Worm (Caenorhabditis elegans) whole organism, L2 larva: Measurements from ENCODE around the gene ZK1320.5.

Experiments
- C34F6.9 ChIP-seq: fragments of 150-350 bp; optimal IDR thresholded peaks from 2 replicates; lab custom pipeline; 2014; ENCODE audit warnings: missing biosample characterization, missing genetic modification characterization
- R02D3.7 ChIP-seq: fragments of 150-350 bp; optimal IDR thresholded peaks from 2 replicates; lab custom pipeline; 2014; ENCODE audit warnings: missing biosample characterization, missing genetic modification characterization
- Y55F3AM.14 ChIP-seq: fragments of 200-800 bp; sonication (Bioruptor generic); optimal IDR thresholded peaks from 2 replicates; lab custom pipeline; 2018; ENCODE audit warnings: mild to moderate bottlenecking, missing genetic modification characterization, missing compliant biosample characterization
- ZK546.5 ChIP-seq: sonication (generic microtip); optimal IDR thresholded peaks from 2 replicates; lab custom pipeline; 2017; ENCODE audit warnings: missing biosample characterization, missing genetic modification characterization
- alr-1 ChIP-seq: fragments of 150-350 bp; optimal IDR thresholded peaks from 2 replicates; lab custom pipeline; 2014; ENCODE audit warnings: missing biosample characterization, missing genetic modification characterization
- aly-2 ChIP-seq: fragments of 150-350 bp; optimal IDR thresholded peaks from 2 replicates; lab custom pipeline; 2014; ENCODE audit warnings: missing biosample characterization, missing genetic modification characterization
- blmp-1 ChIP-seq: sonication (generic microtip); optimal IDR thresholded peaks from 2 replicates; lab custom pipeline; 2017; ENCODE audit warnings: missing genetic modification characterization, mild to moderate bottlenecking, missing compliant biosample characterization, antibody characterized with exemption, moderate library complexity; ENCODE audit not compliant: insufficient read depth
- ceh-16 ChIP-seq: fragments of 150-350 bp; optimal IDR thresholded peaks from 2 replicates; lab custom pipeline; 2014; ENCODE audit warnings: missing biosample characterization, missing genetic modification characterization
- ceh-82 ChIP-seq: fragments of 150-350 bp; optimal IDR thresholded peaks from 2 replicates; lab custom pipeline; 2014; ENCODE audit warnings: missing biosample characterization, missing genetic modification characterization
- crh-2 ChIP-seq: sonication (generic microtip); optimal IDR thresholded peaks from 2 replicates; lab custom pipeline; 2017; ENCODE audit warnings: missing biosample characterization, missing genetic modification characterization
- egl-27 ChIP-seq: sonication (generic microtip); optimal IDR thresholded peaks from 3 replicates; lab custom pipeline; 2017; ENCODE audit warnings: missing biosample characterization, missing genetic modification reagents, missing genetic modification characterization
- elt-1 ChIP-seq: fragments of 150-350 bp; optimal IDR thresholded peaks from 2 replicates; lab custom pipeline; 2014; ENCODE audit warnings: missing biosample characterization, missing genetic modification characterization
- fos-1 ChIP-seq: fragments of 150-350 bp; optimal IDR thresholded peaks from 2 replicates; lab custom pipeline; 2014; ENCODE audit warnings: missing biosample characterization, missing genetic modification characterization
- gmeb-1 ChIP-seq: fragments of 150-350 bp; optimal IDR thresholded peaks from 2 replicates; lab custom pipeline; 2014; ENCODE audit warnings: missing biosample characterization, missing genetic modification characterization
- lin-11 ChIP-seq: fragments of 150-350 bp; sonication (generic microtip); optimal IDR thresholded peaks from 2 replicates; lab custom pipeline; 2014; ENCODE audit warnings: missing biosample characterization, missing genetic modification characterization, inconsistent platforms, mixed read lengths
- lin-13 ChIP-seq: fragments of 150-350 bp; optimal IDR thresholded peaks from 2 replicates; lab custom pipeline; 2014; ENCODE audit warnings: missing biosample characterization, missing genetic modification reagents, missing genetic modification characterization
- lsy-2 ChIP-seq, 2 experiments: fragments of 150-350 bp in 1 of 2; sonication (generic microtip) in 1 of 2; optimal IDR thresholded peaks; 2 replicates each; lab custom pipeline; 2014 to 2017; ENCODE audit warnings: missing biosample characterization in 2 of 2, missing genetic modification characterization in 2 of 2
- mab-5 ChIP-seq: fragments of 150-350 bp; optimal IDR thresholded peaks from 2 replicates; lab custom pipeline; 2014; ENCODE audit warnings: missing biosample characterization, missing genetic modification characterization
- mbf-1 ChIP-seq: sonication (generic microtip); optimal IDR thresholded peaks from 2 replicates; lab custom pipeline; 2017; ENCODE audit warnings: missing biosample characterization, missing genetic modification characterization
- nhr-10 ChIP-seq: sonication (generic microtip); optimal IDR thresholded peaks from 2 replicates; lab custom pipeline; 2017; ENCODE audit warnings: missing biosample characterization, missing genetic modification characterization
- nhr-129 ChIP-seq: fragments of 150-350 bp; optimal IDR thresholded peaks from 2 replicates; lab custom pipeline; 2014; ENCODE audit warnings: missing biosample characterization, missing genetic modification characterization
- nhr-21 ChIP-seq: fragments of 150-350 bp; optimal IDR thresholded peaks from 2 replicates; lab custom pipeline; 2014; ENCODE audit warnings: missing biosample characterization, missing genetic modification characterization
- nhr-23 ChIP-seq: fragments of 150-350 bp; optimal IDR thresholded peaks from 2 replicates; lab custom pipeline; 2014; ENCODE audit warnings: missing biosample characterization, missing genetic modification reagents, missing genetic modification characterization
- nhr-25 ChIP-seq: fragments of 150-350 bp; sonication (generic microtip); optimal IDR thresholded peaks from 3 replicates; lab custom pipeline; 2014; ENCODE audit warnings: missing biosample characterization, missing genetic modification characterization
- nhr-6 ChIP-seq: fragments of 150-350 bp; optimal IDR thresholded peaks from 2 replicates; lab custom pipeline; 2014; ENCODE audit warnings: missing biosample characterization, missing genetic modification characterization
- sma-3 ChIP-seq: sonication (generic microtip); optimal IDR thresholded peaks from 2 replicates; lab custom pipeline; 2016; ENCODE audit warnings: missing genetic modification reagents, missing genetic modification characterization, missing compliant biosample characterization
- sma-9 ChIP-seq, 2 experiments: fragments of 150-350 bp in 1 of 2; sonication (generic microtip) in 1 of 2; optimal IDR thresholded peaks; 2 replicates each; lab custom pipeline; 2014 to 2016; ENCODE audit warnings: missing genetic modification characterization in 2 of 2, mild to moderate bottlenecking in 1 of 2, missing biosample characterization in 1 of 2, missing compliant biosample characterization in 1 of 2, missing genetic modification reagents in 1 of 2, moderate library complexity in 1 of 2
- unc-39 ChIP-seq: fragments of 150-350 bp; optimal IDR thresholded peaks from 2 replicates; lab custom pipeline; 2014; ENCODE audit warnings: missing biosample characterization, missing genetic modification characterization
- unc-55 ChIP-seq: fragments of 150-350 bp; sonication (generic microtip); optimal IDR thresholded peaks from 3 replicates; lab custom pipeline; 2014; ENCODE audit warnings: missing biosample characterization, missing genetic modification reagents, missing genetic modification characterization
- zag-1 ChIP-seq: fragments of 150-350 bp; optimal IDR thresholded peaks from 2 replicates; lab custom pipeline; 2014; ENCODE audit warnings: missing biosample characterization, missing genetic modification characterization
- ztf-1 ChIP-seq: fragments of 200-800 bp; sonication (Bioruptor generic); conservative IDR thresholded peaks from 2 replicates; pipeline ENCODE4 v1.3.6; 2022; ENCODE audit warnings: missing genetic modification characterization, missing compliant biosample characterization
- ztf-11 ChIP-seq: sonication (generic microtip); optimal IDR thresholded peaks from 2 replicates; lab custom pipeline; 2017; ENCODE audit warnings: missing biosample characterization, missing genetic modification characterization
- ztf-4 ChIP-seq: fragments of 150-350 bp; optimal IDR thresholded peaks from 2 replicates; lab custom pipeline; 2014; ENCODE audit warnings: missing biosample characterization, missing genetic modification characterization

The ZK1320.5 gene

DNA sequence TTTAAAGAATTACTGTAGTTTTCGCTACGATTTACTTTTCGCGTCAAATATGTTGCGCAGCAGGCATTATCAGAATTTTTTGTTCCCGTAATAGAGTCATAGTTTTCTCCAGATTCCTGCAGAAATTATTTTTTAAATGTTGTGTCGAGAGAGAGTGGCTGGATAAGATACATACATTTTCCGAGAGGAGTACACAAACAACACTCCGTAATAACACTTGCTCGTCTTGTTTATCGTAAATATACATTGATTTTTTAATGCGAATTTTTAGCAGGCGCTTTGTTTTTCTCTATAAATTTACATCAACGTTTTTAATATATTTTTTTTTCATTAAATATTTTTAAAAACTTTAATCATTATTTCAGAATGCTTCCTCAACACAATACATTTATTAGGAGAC lies 3.5 kb upstream of the ZK1320.5 start, which contains the start of gene taf-8:
Gene taf-8 (plus strand): TSS at position 360 of the 400 bp plus-strand sequence.
- TF ChIP-seq nhr-10: no peak
- TF ChIP-seq gmeb-1 (tag; lab: Kevin White, UChicago): peak; percentile 63
- peak; percentile 83 for TF ChIP-seq unc-55 (GFP tag; lab: Kevin White, UChicago)
- peak; percentile 7 for TF ChIP-seq mab-5 (tag; lab: Kevin White, UChicago)
- peak; percentile 78 for TF ChIP-seq C34F6.9
- peak; percentile 49 for TF ChIP-seq sma-9 (GFP tag; optimal IDR thresholded peaks at IDR 0.05; lab: Kevin White, UChicago)
- TF ChIP-seq sma-9 (tag; optimal IDR thresholded peaks at IDR 0.05; lab: Kevin White, UChicago): no peak
- TF ChIP-seq nhr-129 (tag; lab: Kevin White, UChicago): peak; percentile 22
- peak; percentile 67 for TF ChIP-seq crh-2 (tag; lab: Kevin White, UChicago)
- TF ChIP-seq lin-13: peak; percentile 38
- TF ChIP-seq R02D3.7: peak; percentile 86
- TF ChIP-seq nhr-25 (tag; lab: Kevin White, UChicago): no peak
- TF ChIP-seq ztf-4 (tag; lab: Kevin White, UChicago): no peak
- peak; percentile 32 for TF ChIP-seq sma-3 (GFP tag; lab: Kevin White, UChicago)
- peak; percentile 5 to 85 for TF ChIP-seq lsy-2 (tag; optimal IDR thresholded peaks at IDR 0.05; lab: Kevin White, UChicago)
- no peak for TF ChIP-seq unc-39 (tag; lab: Kevin White, UChicago)
- TF ChIP-seq ztf-11 (tag; lab: Kevin White, UChicago): no peak
- TF ChIP-seq nhr-21 (tag; lab: Kevin White, UChicago): peak; percentile 26
- no peak for TF ChIP-seq ceh-82
- no peak for TF ChIP-seq lin-11

DNA sequence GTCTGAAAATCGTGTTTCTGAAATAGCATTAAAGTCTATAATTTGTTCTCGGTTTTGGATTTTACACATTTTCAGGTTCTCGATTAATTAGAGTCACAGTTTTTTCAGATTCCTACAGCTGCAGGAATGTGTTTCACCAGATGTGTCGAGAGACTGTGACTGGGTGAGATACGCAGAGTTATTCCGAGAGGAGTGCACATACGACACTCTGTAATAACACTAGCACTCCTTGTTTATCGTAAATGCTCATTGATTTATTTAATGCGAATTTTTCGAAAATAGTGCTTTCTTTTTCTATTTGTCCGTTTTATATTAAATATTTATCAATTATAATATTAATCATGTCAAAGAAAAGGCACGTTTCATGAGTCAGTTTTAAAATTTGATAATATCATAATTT lies 1.9 kb upstream of the ZK1320.5 start, which contains the start of gene ZK1320.11:
Gene ZK1320.11 (plus strand): TSS at position 243 of the 400 bp plus-strand sequence.
- peak; percentile 16 for TF ChIP-seq nhr-129 (tag; lab: Kevin White, UChicago)
- TF ChIP-seq C34F6.9: peak; percentile 34
- TF ChIP-seq unc-55 (GFP tag; lab: Kevin White, UChicago): peak; percentile 73
- TF ChIP-seq lsy-2 (tag; optimal IDR thresholded peaks at IDR 0.05; lab: Kevin White, UChicago): peak in 1 of 2 experiments; percentile 60
- no peak for TF ChIP-seq nhr-10
- TF ChIP-seq ZK546.5 (tag; lab: Kevin White, UChicago): no peak
- no peak for TF ChIP-seq crh-2 (tag; lab: Kevin White, UChicago)
- TF ChIP-seq ztf-1 (GFP tag; lab: Robert Waterston, UW): no peak

DNA sequence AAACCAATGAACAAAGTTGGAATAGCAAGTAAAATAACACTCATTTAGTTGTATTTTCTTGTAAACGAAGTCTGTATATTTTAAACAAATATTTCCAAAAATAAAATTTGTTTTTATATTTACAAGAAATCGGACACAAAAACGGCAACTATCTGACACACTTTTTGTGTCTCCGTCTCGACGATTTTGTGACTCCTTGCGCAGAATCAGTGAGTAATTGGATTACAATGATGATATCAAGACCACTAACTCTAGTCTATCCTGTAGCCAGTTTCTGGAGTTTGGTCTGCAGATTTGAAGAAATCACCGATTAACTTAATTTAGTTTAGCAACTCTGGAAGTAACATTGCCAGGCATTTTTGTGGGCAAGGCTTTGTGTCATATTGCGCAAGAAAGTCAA lies 2.7 kb downstream of the ZK1320.5 start, which contains the start of gene cyp-13A10:
Gene cyp-13A10 (minus strand): TSS at position 88 of the 400 bp plus-strand sequence.
- TF ChIP-seq fos-1 (tag; lab: Kevin White, UChicago) (peak; percentile 22), elt-1 (no peak)

DNA sequence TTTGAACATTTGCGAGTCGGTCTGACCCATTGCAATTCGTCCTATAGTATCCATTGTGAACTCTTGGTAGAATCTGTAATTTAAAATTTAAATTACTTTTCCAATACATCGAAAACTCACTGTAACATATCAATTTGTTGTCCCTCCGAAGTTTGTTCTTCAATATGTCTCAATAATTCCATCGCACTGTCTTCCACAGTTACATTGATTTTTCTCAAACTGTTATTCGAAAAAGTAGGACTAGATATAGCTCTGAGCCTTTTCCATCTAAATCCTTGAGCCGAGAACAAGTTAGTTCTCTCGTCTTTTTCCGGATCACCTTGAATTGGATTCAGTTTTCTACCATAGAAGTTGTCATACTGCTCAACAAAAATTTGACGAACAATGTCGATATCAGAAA lies 3.3 kb downstream of the ZK1320.5 start:
- TF ChIP-seq blmp-1 (tag; lab: Kevin White, UChicago) (no peak), lsy-2 (tag; optimal IDR thresholded peaks at IDR 0.05; lab: Kevin White, UChicago) (no peak), Y55F3AM.14 (GFP tag; lab: Kevin White, UChicago) (no peak), lin-11 (no peak), crh-2 (tag; lab: Kevin White, UChicago) (no peak), C34F6.9 (no peak), aly-2 (tag; lab: Kevin White, UChicago) (no peak), nhr-10 (no peak), alr-1 (tag; lab: Kevin White, UChicago) (no peak), egl-27 (no peak), nhr-23 (tag; lab: Kevin White, UChicago) (no peak), zag-1 (tag; lab: Kevin White, UChicago) (no peak), nhr-6 (tag; lab: Kevin White, UChicago) (no peak), mbf-1 (tag; lab: Kevin White, UChicago) (no peak), R02D3.7 (no peak)
- TF ChIP-seq, all 48 proteins: peak for 0

DNA sequence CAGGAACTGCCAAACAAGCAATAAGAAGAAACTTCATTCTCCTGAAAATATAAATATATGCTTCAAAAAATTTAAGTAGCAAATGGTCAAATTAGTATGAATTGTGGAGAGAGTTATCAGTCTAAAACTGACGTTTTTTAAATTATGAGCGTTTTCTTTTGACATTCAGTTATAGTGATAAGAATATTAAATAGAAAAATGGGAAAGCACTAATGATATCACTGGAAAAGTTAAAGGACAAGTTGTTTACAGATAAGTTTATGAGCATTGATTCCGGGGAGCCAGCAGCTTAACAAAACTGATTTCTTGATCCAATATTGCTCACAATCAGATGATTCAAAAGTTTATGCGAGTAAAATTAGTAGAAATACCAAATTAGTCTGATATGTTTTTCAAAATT lies 5.1 kb downstream of the ZK1320.5 start, which contains the start of gene ZK1320.3:
Gene ZK1320.3 (minus strand): TSS at position 41 of the 400 bp plus-strand sequence.
- TF ChIP-seq fos-1 (tag; lab: Kevin White, UChicago) (peak; percentile 87), ceh-16 (tag; lab: Kevin White, UChicago) (no peak)
- TF ChIP-seq, all 48 proteins: peak for 1
